Worm (Caenorhabditis elegans): ENCODE results near the gene ZC317.7.

ce11 chrV:5427860-5428259, 43.0 kb downstream of the ZC317.7 start, which contains the start of gene rhr-1:
- no peak for TF ChIP-seq fkh-3 (tag; optimal IDR thresholded peaks at IDR 0.05)
- no peak for TF ChIP-seq snpc-1.3 (tag; optimal IDR thresholded peaks at IDR 0.05; ENCODE audit: insufficient read depth)
- no peak for TF ChIP-seq aptf-2 (GFP tag; conservative IDR thresholded peaks at IDR 0.05)
- no peak for TF ChIP-seq C06A6.2 (GFP tag; conservative IDR thresholded peaks at IDR 0.05)
- TF ChIP-seq ztf-6 (GFP tag; IDR thresholded peaks at IDR 0.05), result no peak
- TF ChIP-seq efl-1 (GFP tag; optimal IDR thresholded peaks at IDR 0.05), result no peak
- TF ChIP-seq ama-1 (optimal IDR thresholded peaks at IDR 0.05), result no peak
- no peak for TF ChIP-seq ama-1 (GFP tag; optimal IDR thresholded peaks at IDR 0.05)
- TF ChIP-seq dox-1 (GFP tag; IDR thresholded peaks at IDR 0.05), result no peak

Measured in whole organism, young adult.